Fruit fly (Drosophila melanogaster) whole organism, embryonic: ENCODE results near the gene Gorab.

Experiments
- CG12219 ChIP-seq: fragments of 200-800 bp; sonication (Bioruptor generic); optimal IDR thresholded peaks from 3 replicates; lab custom pipeline; 2018; ENCODE audit warnings: missing biosample characterization, mild to moderate bottlenecking, missing genetic modification characterization
- CG1603 ChIP-seq: fragments of 200-800 bp; sonication (Bioruptor generic); optimal IDR thresholded peaks from 2 replicates; lab custom pipeline; 2019; ENCODE audit warnings: missing biosample characterization, mild to moderate bottlenecking, missing genetic modification characterization, moderate library complexity
- CG3847 ChIP-seq: fragments of 200-800 bp; sonication (Bioruptor generic); IDR thresholded peaks from 2 replicates; pipeline ENCODE4 v1.3.6; 2022; ENCODE audit warnings: missing biosample characterization, missing genetic modification characterization
- CG9727 ChIP-seq: fragments of 200-800 bp; sonication (Bioruptor generic); optimal IDR thresholded peaks from 3 replicates; lab custom pipeline; 2017; ENCODE audit warnings: missing biosample characterization, mild to moderate bottlenecking, missing genetic modification characterization
- Fer3 ChIP-seq: fragments of 200-800 bp; sonication (Bioruptor generic); optimal IDR thresholded peaks from 2 replicates; lab custom pipeline; 2018; ENCODE audit warnings: missing biosample characterization, mild to moderate bottlenecking, missing genetic modification characterization, moderate library complexity
- Mes4 ChIP-seq: fragments of 200-800 bp; sonication (Bioruptor generic); optimal IDR thresholded peaks from 2 replicates; lab custom pipeline; 2016; ENCODE audit warnings: missing biosample characterization, missing genetic modification characterization
- btn ChIP-seq: fragments of 200-800 bp; sonication (Bioruptor generic); optimal IDR thresholded peaks from 2 replicates; lab custom pipeline; 2016; ENCODE audit warnings: missing biosample characterization, missing genetic modification characterization
- croc ChIP-seq: fragments of 200-800 bp; sonication (Bioruptor generic); conservative IDR thresholded peaks from 3 replicates; pipeline ENCODE4 v1.3.6; 2022; ENCODE audit warnings: missing biosample characterization, missing genetic modification characterization
- grn ChIP-seq: fragments of 200-800 bp; sonication (Bioruptor generic); optimal IDR thresholded peaks from 3 replicates; lab custom pipeline; 2017; ENCODE audit warnings: missing biosample characterization, missing genetic modification characterization
- nmo ChIP-seq: fragments of 200-800 bp; sonication (Bioruptor generic); optimal IDR thresholded peaks from 2 replicates; lab custom pipeline; 2018; ENCODE audit warnings: missing biosample characterization, mild to moderate bottlenecking, missing genetic modification characterization, moderate library complexity
- ssp ChIP-seq: fragments of 200-800 bp; sonication (Bioruptor generic); IDR thresholded peaks from 2 replicates; pipeline ENCODE4 v1.3.6; 2022; ENCODE audit warnings: missing biosample characterization, missing genetic modification characterization
- zen2 ChIP-seq: fragments of 200-800 bp; sonication (Bioruptor generic); IDR thresholded peaks from 3 replicates; pipeline ENCODE4 v1.3.6; 2022; ENCODE audit warnings: missing biosample characterization, missing genetic modification characterization; ENCODE audit not compliant: partially characterized antibody

DNA sequence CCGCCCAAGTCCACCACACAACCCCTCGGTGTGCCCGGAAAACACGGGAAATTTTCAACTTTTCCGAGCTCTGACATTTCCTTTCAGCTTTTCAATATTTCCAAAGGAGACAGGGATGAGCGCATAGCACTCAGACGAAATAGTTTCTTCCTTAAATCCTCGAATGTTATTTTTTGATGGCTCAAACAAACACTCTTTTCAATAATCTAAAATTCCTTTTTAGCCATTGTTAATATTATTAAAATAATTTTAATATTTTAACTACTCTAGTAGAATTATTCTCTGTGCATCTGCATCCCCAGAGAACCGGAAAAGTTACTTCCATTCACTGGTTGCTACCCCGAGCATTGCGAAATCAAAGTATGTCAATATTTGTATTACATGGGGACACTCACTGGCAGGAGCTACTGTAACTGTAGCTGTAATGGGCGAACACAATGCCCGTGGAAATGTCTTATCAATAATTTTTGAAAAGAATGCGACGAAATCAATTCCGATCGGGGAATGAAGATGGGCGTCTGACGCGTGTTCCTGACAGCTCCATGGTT, 29.1 kb upstream of the Gorab start:
- TF ChIP-seq CG12219 (no peak), CG9727 (peak; percentile 36), zen2 (GFP tag; lab: Robert Waterston, UW) (no peak), CG3847 (no peak), ssp (no peak), Fer3 (tag; lab: Kevin White, UChicago) (no peak), croc (no peak), CG1603 (tag; lab: Kevin White, UChicago) (no peak), btn (GFP tag; lab: Kevin White, UChicago) (no peak), Mes4 (GFP tag; lab: Kevin White, UChicago) (no peak), grn (no peak), nmo (GFP tag; lab: Kevin White, UChicago) (peak; percentile 31)
